1 fruit fly cellular context compared by ENCODE assay signal in genomic region chr3L:721026-721425, dm6.
A peak's percentile ranks its signal among the peaks of the same experiment; 100 is the strongest.
TF ChIP-seq lines count a peak whose summit lies in the region.

No protein-coding gene starts in this region.

TF ChIP-seq in whole organism, embryonic, 481 proteins besides CTCF, POLR2A, EP300 and RAD21 (continued from another document):
- no peak for TF ChIP-seq abd-A (tag; optimal IDR thresholded peaks at IDR 0.05; lab: Kevin White, UChicago)
- TF ChIP-seq HHEX (GFP tag; optimal IDR thresholded peaks at IDR 0.05; lab: Kevin White, UChicago), result no peak
- TF ChIP-seq p53 (GFP tag; optimal IDR thresholded peaks at IDR 0.05; lab: Kevin White, UChicago), result no peak
- TF ChIP-seq Gsc (GFP tag; IDR thresholded peaks at IDR 0.05; lab: Robert Waterston, UW), result no peak
- TF ChIP-seq CG6854 (GFP tag; optimal IDR thresholded peaks at IDR 0.05; lab: Kevin White, UChicago), result no peak
- TF ChIP-seq Opbp (GFP tag; IDR thresholded peaks at IDR 0.05; lab: Robert Waterston, UW; ENCODE audit: partially characterized antibody), result no peak
- TF ChIP-seq org-1 (GFP tag; optimal IDR thresholded peaks at IDR 0.05; lab: Kevin White, UChicago), result peak; percentile 35
- TF ChIP-seq bsh (GFP tag; optimal IDR thresholded peaks at IDR 0.05; lab: Kevin White, UChicago), result peak; percentile 6 to 68
- no peak for TF ChIP-seq CG1233 (GFP tag; optimal IDR thresholded peaks at IDR 0.05; lab: Kevin White, UChicago)
- no peak for TF ChIP-seq CrebB (tag; optimal IDR thresholded peaks at IDR 0.05; lab: Kevin White, UChicago)
- TF ChIP-seq CG7271 (tag; optimal IDR thresholded peaks at IDR 0.05; lab: Kevin White, UChicago), result no peak
- no peak for TF ChIP-seq ro (GFP tag; IDR thresholded peaks at IDR 0.05; lab: Robert Waterston, UW)
- no peak for TF ChIP-seq pzg (GFP tag; optimal IDR thresholded peaks at IDR 0.05; lab: Kevin White, UChicago)
- no peak for TF ChIP-seq gcm2 (GFP tag; optimal IDR thresholded peaks at IDR 0.05; lab: Kevin White, UChicago)
- TF ChIP-seq jing (GFP tag; optimal IDR thresholded peaks at IDR 0.05; lab: Kevin White, UChicago), result no peak
- TF ChIP-seq CG18764 (GFP tag; optimal IDR thresholded peaks at IDR 0.05; lab: Kevin White, UChicago), result no peak
- TF ChIP-seq hkb (optimal IDR thresholded peaks at IDR 0.05; lab: Kevin White, UChicago), result no peak
- 0 out of 2 replicates have a peak, but pooled peaks have one; percentile 30 for TF ChIP-seq hkb (GFP tag; IDR thresholded peaks at IDR 0.05; lab: Robert Waterston, UW)
- no peak for TF ChIP-seq CG4328 (GFP tag; optimal IDR thresholded peaks at IDR 0.05; lab: Kevin White, UChicago)
- no peak for TF ChIP-seq CG31224 (GFP tag; IDR thresholded peaks at IDR 0.05; lab: Robert Waterston, UW)
- TF ChIP-seq Myb (GFP tag; optimal IDR thresholded peaks at IDR 0.05; lab: Kevin White, UChicago), result no peak
- TF ChIP-seq CG9876 (GFP tag; optimal IDR thresholded peaks at IDR 0.05; lab: Kevin White, UChicago), result no peak
- TF ChIP-seq CG9727 (GFP tag; optimal IDR thresholded peaks at IDR 0.05; lab: Kevin White, UChicago), result peak; percentile 29
- TF ChIP-seq CG11695 (GFP tag; IDR thresholded peaks at IDR 0.05; lab: Robert Waterston, UW), result no peak
- no peak for TF ChIP-seq Nf-YB (GFP tag; optimal IDR thresholded peaks at IDR 0.05; lab: Kevin White, UChicago)
- TF ChIP-seq danr (GFP tag; IDR thresholded peaks at IDR 0.05; lab: Robert Waterston, UW), result no peak
- TF ChIP-seq Max (GFP tag; optimal IDR thresholded peaks at IDR 0.05; lab: Kevin White, UChicago), result no peak
- TF ChIP-seq Mrtf (GFP tag; IDR thresholded peaks at IDR 0.05; lab: Robert Waterston, UW), result no peak
- TF ChIP-seq chif (GFP tag; optimal IDR thresholded peaks at IDR 0.05; lab: Kevin White, UChicago), result peak in 1 of 2 experiments; percentile 35
- TF ChIP-seq dmrt99B (tag; optimal IDR thresholded peaks at IDR 0.05; lab: Kevin White, UChicago), result peak; percentile 33
- TF ChIP-seq odd (GFP tag; optimal IDR thresholded peaks at IDR 0.05; lab: Kevin White, UChicago), result no peak
- no peak; the same call in 1 of the 2 replicates for TF ChIP-seq CG17328 (GFP tag; IDR thresholded peaks at IDR 0.05; lab: Robert Waterston, UW)
- TF ChIP-seq CG4820 (GFP tag; optimal IDR thresholded peaks at IDR 0.05; lab: Kevin White, UChicago), result no peak
- no peak for TF ChIP-seq cg (GFP tag; optimal IDR thresholded peaks at IDR 0.05; lab: Kevin White, UChicago)
- TF ChIP-seq cato (GFP tag; optimal IDR thresholded peaks at IDR 0.05; lab: Kevin White, UChicago; ENCODE audit: borderline replicate concordance), result no peak
- no peak for TF ChIP-seq Xbp1 (GFP tag; optimal IDR thresholded peaks at IDR 0.05; lab: Kevin White, UChicago)
- no peak for TF ChIP-seq slbo (GFP tag; IDR thresholded peaks at IDR 0.05; lab: Robert Waterston, UW)
- no peak for TF ChIP-seq CG18599 (GFP tag; optimal IDR thresholded peaks at IDR 0.05; lab: Kevin White, UChicago)
- no peak for TF ChIP-seq fru (optimal IDR thresholded peaks at IDR 0.05; lab: Kevin White, UChicago)
- peak; percentile 51 for TF ChIP-seq CG7556 (GFP tag; optimal IDR thresholded peaks at IDR 0.05; lab: Kevin White, UChicago)
- no peak for TF ChIP-seq kni (GFP tag; optimal IDR thresholded peaks at IDR 0.05; lab: Kevin White, UChicago)
- no peak for TF ChIP-seq ERR (GFP tag; optimal IDR thresholded peaks at IDR 0.05; lab: Kevin White, UChicago)
- no peak for TF ChIP-seq Atf-2 (GFP tag; optimal IDR thresholded peaks at IDR 0.05; lab: Kevin White, UChicago)
- TF ChIP-seq CG1602 (GFP tag; optimal IDR thresholded peaks at IDR 0.05; lab: Kevin White, UChicago), result no peak
- TF ChIP-seq unc-4 (GFP tag; IDR thresholded peaks at IDR 0.05; lab: Robert Waterston, UW; ENCODE audit: partially characterized antibody), result no peak
- no peak for TF ChIP-seq pb (GFP tag; optimal IDR thresholded peaks at IDR 0.05; lab: Kevin White, UChicago)
- peak; percentile 51 for TF ChIP-seq jumu (GFP tag; optimal IDR thresholded peaks at IDR 0.05; lab: Kevin White, UChicago)
- no peak for TF ChIP-seq CG17359 (tag; optimal IDR thresholded peaks at IDR 0.05; lab: Kevin White, UChicago)
- no peak; the same call in 1 of the 2 replicates for TF ChIP-seq Rx (GFP tag; IDR thresholded peaks at IDR 0.05; lab: Robert Waterston, UW)
- no peak for TF ChIP-seq CG3726 (GFP tag; IDR thresholded peaks at IDR 0.05; lab: Robert Waterston, UW)
- TF ChIP-seq YL-1 (GFP tag; optimal IDR thresholded peaks at IDR 0.05; lab: Kevin White, UChicago), result no peak
- TF ChIP-seq sob (GFP tag; IDR thresholded peaks at IDR 0.05; lab: Robert Waterston, UW), result no peak
- TF ChIP-seq CG12942 (GFP tag; optimal IDR thresholded peaks at IDR 0.05; lab: Kevin White, UChicago), result no peak
- TF ChIP-seq corto (GFP tag; optimal IDR thresholded peaks at IDR 0.05; lab: Kevin White, UChicago), result no peak
- TF ChIP-seq sna (GFP tag; IDR thresholded peaks at IDR 0.05; lab: Robert Waterston, UW; ENCODE audit: partially characterized antibody), result no peak
- TF ChIP-seq E2f2 (GFP tag; IDR thresholded peaks at IDR 0.05; lab: Robert Waterston, UW), result 0 out of 2 replicates have a peak, but pooled peaks have one; percentile 26
- no peak for TF ChIP-seq MESR4 (GFP tag; optimal IDR thresholded peaks at IDR 0.05; lab: Kevin White, UChicago)
- TF ChIP-seq CG16815 (GFP tag; optimal IDR thresholded peaks at IDR 0.05; lab: Kevin White, UChicago), result no peak
- no peak for TF ChIP-seq CG7786 (GFP tag; optimal IDR thresholded peaks at IDR 0.05; lab: Kevin White, UChicago)
- no peak for TF ChIP-seq CG31388 (GFP tag; optimal IDR thresholded peaks at IDR 0.05; lab: Kevin White, UChicago)
- no peak for TF ChIP-seq Fer1 (GFP tag; optimal IDR thresholded peaks at IDR 0.05; lab: Kevin White, UChicago)
- TF ChIP-seq croc (GFP tag; conservative IDR thresholded peaks at IDR 0.05; lab: Robert Waterston, UW), result peak; percentile 35; the same call in 1 of the 3 replicates
- no peak for TF ChIP-seq CG6683 (GFP tag; optimal IDR thresholded peaks at IDR 0.05; lab: Kevin White, UChicago)
- TF ChIP-seq ind (GFP tag; optimal IDR thresholded peaks at IDR 0.05; lab: Kevin White, UChicago), result no peak
- TF ChIP-seq CG12219 (GFP tag; optimal IDR thresholded peaks at IDR 0.05; lab: Kevin White, UChicago), result no peak
- no peak for TF ChIP-seq CG17912 (GFP tag; optimal IDR thresholded peaks at IDR 0.05; lab: Kevin White, UChicago)
- peak; percentile 49; the same call in 2 of the 3 replicates for TF ChIP-seq zfh1 (GFP tag; IDR thresholded peaks at IDR 0.05; lab: Robert Waterston, UW)
- peak; percentile 40 for TF ChIP-seq en (GFP tag; optimal IDR thresholded peaks at IDR 0.05; lab: Kevin White, UChicago)
- no peak for TF ChIP-seq CG18619 (GFP tag; optimal IDR thresholded peaks at IDR 0.05; lab: Kevin White, UChicago)
- peak; percentile 26 for TF ChIP-seq fd96Cb (tag; optimal IDR thresholded peaks at IDR 0.05; lab: Kevin White, UChicago)
- TF ChIP-seq CG12769 (tag; optimal IDR thresholded peaks at IDR 0.05; lab: Kevin White, UChicago), result no peak
- TF ChIP-seq her (GFP tag; optimal IDR thresholded peaks at IDR 0.05; lab: Kevin White, UChicago), result no peak
- no peak for TF ChIP-seq CG10274 (GFP tag; optimal IDR thresholded peaks at IDR 0.05; lab: Kevin White, UChicago)
- no peak for TF ChIP-seq NC2β (GFP tag; optimal IDR thresholded peaks at IDR 0.05; lab: Kevin White, UChicago)
- TF ChIP-seq Oli (tag; optimal IDR thresholded peaks at IDR 0.05; lab: Kevin White, UChicago), result no peak
- no peak for TF ChIP-seq lov (optimal IDR thresholded peaks at IDR 0.05; lab: Kevin White, UChicago)
- no peak for TF ChIP-seq lov (GFP tag; IDR thresholded peaks at IDR 0.05; lab: Robert Waterston, UW)
- no peak for TF ChIP-seq GATAe (GFP tag; conservative IDR thresholded peaks at IDR 0.05; lab: Robert Waterston, UW)
- no peak for TF ChIP-seq pfk (GFP tag; optimal IDR thresholded peaks at IDR 0.05; lab: Kevin White, UChicago)
- peak; percentile 72 for TF ChIP-seq Xrp1 (GFP tag; IDR thresholded peaks at IDR 0.05; lab: Robert Waterston, UW)
- TF ChIP-seq HLH54F (GFP tag; optimal IDR thresholded peaks at IDR 0.05; lab: Kevin White, UChicago), result no peak
- no peak for TF ChIP-seq CG9437 (GFP tag; optimal IDR thresholded peaks at IDR 0.05; lab: Kevin White, UChicago)
- TF ChIP-seq Hr78 (GFP tag; optimal IDR thresholded peaks at IDR 0.05; lab: Kevin White, UChicago), result no peak
- TF ChIP-seq wdn (GFP tag; IDR thresholded peaks at IDR 0.05; lab: Robert Waterston, UW), result no peak
- TF ChIP-seq CG7928 (GFP tag; optimal IDR thresholded peaks at IDR 0.05; lab: Kevin White, UChicago), result no peak
- no peak for TF ChIP-seq CG3281 (GFP tag; optimal IDR thresholded peaks at IDR 0.05; lab: Kevin White, UChicago)
- TF ChIP-seq Mad (GFP tag; optimal IDR thresholded peaks at IDR 0.05; lab: Kevin White, UChicago), result no peak
- no peak for TF ChIP-seq CG12104 (GFP tag; optimal IDR thresholded peaks at IDR 0.05; lab: Kevin White, UChicago)
- peak; percentile 28 for TF ChIP-seq CG15601 (tag; optimal IDR thresholded peaks at IDR 0.05; lab: Kevin White, UChicago)
- no peak for TF ChIP-seq CG6765 (GFP tag; optimal IDR thresholded peaks at IDR 0.05; lab: Kevin White, UChicago)
- TF ChIP-seq Ptx1 (GFP tag; IDR thresholded peaks at IDR 0.05; lab: Robert Waterston, UW), result peak; percentile 31; the same call in 1 of the 2 replicates
- TF ChIP-seq HmgD (GFP tag; optimal IDR thresholded peaks at IDR 0.05; lab: Kevin White, UChicago), result no peak
- no peak for TF ChIP-seq nau (GFP tag; optimal IDR thresholded peaks at IDR 0.05; lab: Kevin White, UChicago)
- TF ChIP-seq crp (GFP tag; optimal IDR thresholded peaks at IDR 0.05; lab: Kevin White, UChicago), result no peak
- no peak for TF ChIP-seq Taf1 (GFP tag; IDR thresholded peaks at IDR 0.05; lab: Robert Waterston, UW)
- TF ChIP-seq psq (GFP tag; optimal IDR thresholded peaks at IDR 0.05; lab: Kevin White, UChicago), result no peak
- TF ChIP-seq da (GFP tag; optimal IDR thresholded peaks at IDR 0.05; lab: Kevin White, UChicago), result no peak
- peak; percentile 19 for TF ChIP-seq CG17829 (tag; optimal IDR thresholded peaks at IDR 0.05; lab: Kevin White, UChicago)
- no peak for TF ChIP-seq CG15073 (GFP tag; optimal IDR thresholded peaks at IDR 0.05; lab: Kevin White, UChicago)
- no peak for TF ChIP-seq CG10209 (GFP tag; optimal IDR thresholded peaks at IDR 0.05; lab: Kevin White, UChicago)
- no peak for TF ChIP-seq CG16813 (GFP tag; IDR thresholded peaks at IDR 0.05; lab: Robert Waterston, UW; ENCODE audit: partially characterized antibody)
- TF ChIP-seq dpn (GFP tag; optimal IDR thresholded peaks at IDR 0.05; lab: Kevin White, UChicago), result peak in 1 of 2 experiments; percentile 24
- TF ChIP-seq zen2 (GFP tag; IDR thresholded peaks at IDR 0.05; lab: Robert Waterston, UW; ENCODE audit: partially characterized antibody), result no peak
- TF ChIP-seq gsb-n (tag; optimal IDR thresholded peaks at IDR 0.05; lab: Kevin White, UChicago), result peak; percentile 44
- no peak for TF ChIP-seq CG32532 (GFP tag; IDR thresholded peaks at IDR 0.05; lab: Robert Waterston, UW)
- TF ChIP-seq bcd (GFP tag; optimal IDR thresholded peaks at IDR 0.05; lab: Kevin White, UChicago), result no peak
- TF ChIP-seq chinmo (GFP tag; IDR thresholded peaks at IDR 0.05; lab: Robert Waterston, UW; ENCODE audit: partially characterized antibody), result no peak
- peak; percentile 21 for TF ChIP-seq CG16863 (GFP tag; optimal IDR thresholded peaks at IDR 0.05; lab: Kevin White, UChicago)
- TF ChIP-seq Gug (GFP tag; IDR thresholded peaks at IDR 0.05; lab: Robert Waterston, UW), result 0 out of 4 replicates have a peak, but pooled peaks have one; percentile 29
- TF ChIP-seq wek (GFP tag; optimal IDR thresholded peaks at IDR 0.05; lab: Kevin White, UChicago), result no peak
- no peak for TF ChIP-seq CG1832 (GFP tag; optimal IDR thresholded peaks at IDR 0.05; lab: Kevin White, UChicago)
- TF ChIP-seq D (optimal IDR thresholded peaks at IDR 0.05; lab: Kevin White, UChicago), result no peak
- TF ChIP-seq D (GFP tag; optimal IDR thresholded peaks at IDR 0.05; lab: Kevin White, UChicago), result peak; percentile 45
- TF ChIP-seq Bteb2 (GFP tag; optimal IDR thresholded peaks at IDR 0.05; lab: Kevin White, UChicago), result no peak
- TF ChIP-seq CG8281 (tag; optimal IDR thresholded peaks at IDR 0.05; lab: Kevin White, UChicago), result no peak
- no peak for TF ChIP-seq eyg (GFP tag; optimal IDR thresholded peaks at IDR 0.05; lab: Kevin White, UChicago)
- no peak for TF ChIP-seq CG9609 (GFP tag; optimal IDR thresholded peaks at IDR 0.05; lab: Kevin White, UChicago)
- TF ChIP-seq Abd-B (GFP tag; optimal IDR thresholded peaks at IDR 0.05; lab: Kevin White, UChicago), result no peak
- TF ChIP-seq CG14710 (tag; optimal IDR thresholded peaks at IDR 0.05; lab: Kevin White, UChicago), result peak; percentile 29
- no peak for TF ChIP-seq Aef1 (GFP tag; IDR thresholded peaks at IDR 0.05; lab: Robert Waterston, UW)
